Worm (Caenorhabditis elegans) whole organism, mixed stage, embryonic: Measurements from ENCODE around the gene F26F4.12.

ENCODE experiments used
- M03D4.4 ChIP-seq: sonication (generic microtip); optimal IDR thresholded peaks from 2 replicates; lab custom pipeline; 2017; ENCODE audit warnings: mild to moderate bottlenecking, missing genetic modification characterization, missing compliant biosample characterization
- bed-3 ChIP-seq: fragments of 200-800 bp; sonication (Bioruptor generic); optimal IDR thresholded peaks from 3 replicates; lab custom pipeline; 2018; ENCODE audit warnings: mild to moderate bottlenecking, missing genetic modification characterization, moderate library complexity, missing compliant biosample characterization
- ceh-39 ChIP-seq: fragments of 150-350 bp; optimal IDR thresholded peaks from 2 replicates; lab custom pipeline; 2014; ENCODE audit warnings: missing biosample characterization, missing genetic modification characterization
- ceh-43 ChIP-seq: fragments of 200-800 bp; sonication (Bioruptor generic); optimal IDR thresholded peaks from 2 replicates; lab custom pipeline; 2018; ENCODE audit warnings: mild to moderate bottlenecking, missing genetic modification characterization, moderate library complexity, missing compliant biosample characterization
- ceh-83 ChIP-seq: fragments of 200-800 bp; sonication (Bioruptor generic); optimal IDR thresholded peaks from 2 replicates; lab custom pipeline; 2018; ENCODE audit warnings: mild to moderate bottlenecking, missing genetic modification characterization, missing compliant biosample characterization
- ces-1 ChIP-seq: fragments of 150-350 bp; optimal IDR thresholded peaks from 2 replicates; lab custom pipeline; 2014; ENCODE audit warnings: missing biosample characterization, missing genetic modification reagents, missing genetic modification characterization
- cnd-1 ChIP-seq: fragments of 200-800 bp; sonication (Bioruptor generic); optimal IDR thresholded peaks from 2 replicates; lab custom pipeline; 2018; ENCODE audit warnings: mild to moderate bottlenecking, missing genetic modification characterization, missing compliant biosample characterization
- drap-1 ChIP-seq: fragments of 200-800 bp; sonication (Bioruptor generic); optimal IDR thresholded peaks from 3 replicates; lab custom pipeline; 2018; ENCODE audit warnings: mild to moderate bottlenecking, missing genetic modification characterization, missing compliant biosample characterization
- elt-1 ChIP-seq: sonication (generic microtip); optimal IDR thresholded peaks from 2 replicates; lab custom pipeline; 2017; ENCODE audit warnings: missing genetic modification characterization, mild to moderate bottlenecking, missing compliant biosample characterization, antibody characterized with exemption, moderate library complexity, borderline replicate concordance; ENCODE audit not compliant: insufficient read depth
- elt-3 ChIP-seq: fragments of 150-350 bp; optimal IDR thresholded peaks from 2 replicates; lab custom pipeline; 2014; ENCODE audit warnings: missing biosample characterization, missing genetic modification characterization
- flh-1 ChIP-seq: fragments of 200-800 bp; sonication (Bioruptor generic); optimal IDR thresholded peaks from 2 replicates; lab custom pipeline; 2018; ENCODE audit warnings: mild to moderate bottlenecking, missing genetic modification characterization, moderate library complexity, missing compliant biosample characterization
- ham-2 ChIP-seq: fragments of 200-800 bp; sonication (Bioruptor generic); optimal IDR thresholded peaks from 2 replicates; lab custom pipeline; 2018; ENCODE audit warnings: mild to moderate bottlenecking, missing genetic modification characterization, missing compliant biosample characterization
- lin-13 ChIP-seq: fragments of 150-350 bp; optimal IDR thresholded peaks from 2 replicates; lab custom pipeline; 2014; ENCODE audit warnings: missing biosample characterization, missing genetic modification characterization
- lin-32 ChIP-seq: fragments of 200-800 bp; sonication (Bioruptor generic); optimal IDR thresholded peaks from 2 replicates; lab custom pipeline; 2018; ENCODE audit warnings: mild to moderate bottlenecking, missing genetic modification characterization, missing compliant biosample characterization
- lsy-2 ChIP-seq: fragments of 150-350 bp; optimal IDR thresholded peaks from 2 replicates; lab custom pipeline; 2014; ENCODE audit warnings: missing biosample characterization, missing genetic modification characterization
- mab-5 ChIP-seq: fragments of 150-350 bp; optimal IDR thresholded peaks from 2 replicates; lab custom pipeline; 2014; ENCODE audit warnings: missing biosample characterization, missing genetic modification characterization
- mep-1 ChIP-seq: fragments of 150-350 bp; optimal IDR thresholded peaks from 2 replicates; lab custom pipeline; 2017; ENCODE audit warnings: missing biosample characterization, missing genetic modification reagents, missing genetic modification characterization, inconsistent platforms
- mls-2 ChIP-seq: sonication (generic microtip); optimal IDR thresholded peaks from 2 replicates; lab custom pipeline; 2016; ENCODE audit warnings: mild to moderate bottlenecking, missing genetic modification characterization, moderate library complexity, missing compliant biosample characterization
- nhr-12 ChIP-seq: fragments of 150-350 bp; optimal IDR thresholded peaks from 2 replicates; lab custom pipeline; 2014; ENCODE audit warnings: missing biosample characterization, missing genetic modification characterization
- nhr-237 ChIP-seq: fragments of 150-350 bp; optimal IDR thresholded peaks from 2 replicates; lab custom pipeline; 2014; ENCODE audit warnings: missing biosample characterization, missing genetic modification characterization
- nhr-28 ChIP-seq: fragments of 150-350 bp; optimal IDR thresholded peaks from 2 replicates; lab custom pipeline; 2014; ENCODE audit warnings: missing biosample characterization, missing genetic modification characterization
- nhr-76 ChIP-seq: sonication (generic microtip); optimal IDR thresholded peaks from 2 replicates; lab custom pipeline; 2017; ENCODE audit warnings: missing biosample characterization, missing genetic modification characterization
- pha-4 ChIP-seq: fragments of 150-350 bp; optimal IDR thresholded peaks from 2 replicates; lab custom pipeline; 2018; ENCODE audit warnings: missing biosample characterization, missing genetic modification reagents, missing genetic modification characterization
- snpc-4 ChIP-seq: fragments of 150-350 bp; optimal IDR thresholded peaks from 2 replicates; lab custom pipeline; 2014; ENCODE audit warnings: missing biosample characterization, missing genetic modification characterization
- sptf-1 ChIP-seq: sonication (generic microtip); optimal IDR thresholded peaks from 2 replicates; lab custom pipeline; 2017; ENCODE audit warnings: mild to moderate bottlenecking, missing genetic modification characterization, moderate library complexity, missing compliant biosample characterization
- tbx-8 ChIP-seq: fragments of 200-800 bp; sonication (Bioruptor generic); optimal IDR thresholded peaks from 2 replicates; lab custom pipeline; 2018; ENCODE audit warnings: mild to moderate bottlenecking, missing genetic modification characterization, moderate library complexity, missing compliant biosample characterization
- unc-39 ChIP-seq: fragments of 150-350 bp; optimal IDR thresholded peaks from 2 replicates; lab custom pipeline; 2014; ENCODE audit warnings: missing biosample characterization, missing genetic modification characterization
- zip-8 ChIP-seq: fragments of 150-350 bp; optimal IDR thresholded peaks from 2 replicates; lab custom pipeline; 2014; ENCODE audit warnings: missing biosample characterization, missing genetic modification characterization
- ztf-11 ChIP-seq: fragments of 150-350 bp; optimal IDR thresholded peaks from 2 replicates; lab custom pipeline; 2014; ENCODE audit warnings: missing biosample characterization, missing genetic modification characterization

F26F4.12 gene

ce11 chrIII:4879445-4879844 is 30.4 kb downstream of the F26F4.12 start, which contains the start of gene C35D10.1:
TSS of gene C35D10.1 (plus strand) at chrIII:4879745.
- TF ChIP-seq sptf-1 (no peak), ztf-11 (tag; lab: Kevin White, UChicago) (no peak), bed-3 (GFP tag; lab: Kevin White, UChicago) (no peak), ham-2 (GFP tag; lab: Kevin White, UChicago) (no peak), snpc-4 (no peak), ces-1 (GFP tag; lab: Kevin White, UChicago) (no peak)
- TF ChIP-seq, all 35 proteins: peak for 0

DNA sequence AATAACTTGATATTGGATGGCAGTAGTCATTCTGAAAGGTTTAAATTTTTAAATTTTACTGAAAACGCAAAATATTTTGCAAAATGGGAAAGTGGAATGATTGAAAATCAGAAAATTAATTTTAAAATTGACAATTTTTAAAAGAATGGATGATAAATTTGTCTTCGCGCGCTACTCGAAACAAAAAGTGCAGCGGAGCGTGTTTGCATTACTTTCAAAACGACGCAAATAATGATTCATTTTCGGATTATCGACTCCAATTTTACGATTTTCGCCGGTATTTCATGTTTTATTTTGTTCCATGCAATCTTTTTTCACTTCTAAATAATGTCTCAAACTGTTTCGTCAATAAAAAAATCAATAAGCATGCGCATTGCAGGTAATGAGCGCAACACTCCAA is 31.6 kb downstream of the F26F4.12 start, which contains the start of the genes tost-1 and arx-6:
Gene tost-1, minus strand, starts transcription at position 31 of the 400 bp plus-strand sequence.
Gene arx-6, plus strand, starts transcription at position 378 of the 400 bp plus-strand sequence.
- TF ChIP-seq cnd-1 (tag; lab: Kevin White, UChicago) (no peak), lsy-2 (tag; lab: Kevin White, UChicago) (peak; percentile 37), ztf-11 (tag; lab: Kevin White, UChicago) (no peak), mep-1 (tag; lab: Kevin White, UChicago) (peak; percentile 50), zip-8 (tag; lab: Kevin White, UChicago) (no peak), drap-1 (GFP tag; lab: Kevin White, UChicago) (no peak), elt-1 (tag; lab: Kevin White, UChicago) (no peak), pha-4 (tag; lab: Kevin White, UChicago) (peak; percentile 19), mls-2 (tag; lab: Kevin White, UChicago) (no peak)

- TF ChIP-seq lin-32 (GFP tag; lab: Kevin White, UChicago) (no peak), ces-1 (GFP tag; lab: Kevin White, UChicago) (peak; percentile 21)
Measured at ce11 chrIII:4875663-4876062, 34.2 kb downstream of the F26F4.12 start.

DNA sequence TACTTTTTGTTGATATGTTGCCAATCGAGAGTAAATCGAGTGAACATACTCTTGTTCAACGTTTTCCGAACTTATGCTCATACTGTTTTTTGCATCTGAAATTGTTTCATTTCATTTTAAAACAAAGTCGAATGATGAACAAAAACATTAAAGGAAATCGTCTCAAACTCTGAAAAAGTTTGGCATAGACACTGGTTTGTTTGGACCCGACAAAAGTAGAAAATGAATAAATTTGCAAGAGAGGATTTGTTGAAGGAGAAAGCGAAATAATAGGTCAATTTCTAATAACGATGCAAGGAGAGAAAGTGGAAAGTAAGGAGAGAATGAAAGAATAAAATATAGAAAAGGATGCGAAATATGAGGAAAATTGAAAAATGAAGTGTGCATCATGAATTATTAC is 35.2 kb downstream of the F26F4.12 start, which contains the start of gene C35D10.12:
Gene C35D10.12, minus strand, starts transcription at position 101 of the 400 bp plus-strand sequence.
- TF ChIP-seq ztf-11 (tag; lab: Kevin White, UChicago): no peak
- no peak for TF ChIP-seq nhr-12
- TF ChIP-seq mab-5 (tag; lab: Kevin White, UChicago): no peak
- TF ChIP-seq nhr-76 (tag; lab: Kevin White, UChicago): no peak
- no peak for TF ChIP-seq nhr-28 (tag; lab: Kevin White, UChicago)
- TF ChIP-seq bed-3 (GFP tag; lab: Kevin White, UChicago): no peak
- no peak for TF ChIP-seq M03D4.4 (tag; lab: Kevin White, UChicago)
- no peak for TF ChIP-seq unc-39
- TF ChIP-seq pha-4 (tag; lab: Kevin White, UChicago): no peak
- TF ChIP-seq sptf-1: no peak
- TF ChIP-seq flh-1 (GFP tag; lab: Kevin White, UChicago): no peak
- TF ChIP-seq nhr-237 (tag; lab: Kevin White, UChicago): no peak
- no peak for TF ChIP-seq ham-2 (GFP tag; lab: Kevin White, UChicago)
- no peak for TF ChIP-seq lin-13
- no peak for TF ChIP-seq mep-1 (tag; lab: Kevin White, UChicago)
- no peak for TF ChIP-seq tbx-8
- TF ChIP-seq elt-3 (tag; lab: Kevin White, UChicago): no peak
- TF ChIP-seq lsy-2 (tag; lab: Kevin White, UChicago): no peak
- TF ChIP-seq ceh-39 (tag; lab: Kevin White, UChicago): no peak
- TF ChIP-seq elt-1 (tag; lab: Kevin White, UChicago): no peak
- TF ChIP-seq, all 35 proteins: peak for 0

DNA sequence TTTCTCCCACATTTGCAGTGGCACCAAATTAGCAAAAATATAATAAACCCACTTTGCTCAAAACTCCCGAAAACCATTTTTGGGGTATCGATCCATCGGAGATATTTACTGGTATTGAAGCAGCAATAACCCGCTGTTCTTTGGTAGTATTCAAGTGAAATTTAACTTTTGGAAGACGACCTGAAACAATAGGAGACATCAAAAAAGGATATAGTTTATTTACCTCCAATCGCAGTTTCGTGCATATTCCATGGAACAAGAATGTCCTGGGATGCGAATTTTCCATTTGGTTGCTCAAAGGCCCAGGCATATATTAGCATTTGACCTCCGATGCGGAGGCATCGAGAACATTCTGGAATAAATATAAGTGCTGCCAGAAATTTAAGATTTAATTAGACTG is 36.4 kb downstream of the F26F4.12 start:
- TF ChIP-seq bed-3 (GFP tag; lab: Kevin White, UChicago) (no peak), unc-39 (no peak), tbx-8 (no peak), mab-5 (tag; lab: Kevin White, UChicago) (no peak), lsy-2 (tag; lab: Kevin White, UChicago) (no peak), ceh-43 (GFP tag; lab: Kevin White, UChicago) (no peak), drap-1 (GFP tag; lab: Kevin White, UChicago) (no peak), sptf-1 (no peak), zip-8 (tag; lab: Kevin White, UChicago) (no peak), ceh-83 (GFP tag; lab: Kevin White, UChicago) (no peak), mls-2 (tag; lab: Kevin White, UChicago) (no peak), lin-32 (GFP tag; lab: Kevin White, UChicago) (no peak)
